Worm (Caenorhabditis elegans) whole organism, L4/young adult: ENCODE measurements around the gene Y55F3BR.1.

Experiments used
- W03F9.2 ChIP-seq: fragments of 150-350 bp; optimal IDR thresholded peaks from 2 replicates; lab custom pipeline; 2014; ENCODE audit warnings: missing biosample characterization, missing genetic modification characterization
- dao-5 ChIP-seq: sonication (generic microtip); optimal IDR thresholded peaks from 2 replicates; lab custom pipeline; 2016; ENCODE audit warnings: missing genotype, missing genetic modification characterization, moderate library complexity, missing compliant biosample characterization
- him-1 ChIP-seq: sonication (generic microtip); optimal IDR thresholded peaks from 2 replicates; lab custom pipeline; 2016; ENCODE audit warnings: missing genotype, missing genetic modification reagents, missing genetic modification characterization, missing compliant biosample characterization

Gene Y55F3BR.1

ce11 chrIV:874677-875076 lies at the start of gene Y55F3BR.1:
Gene Y55F3BR.1 (plus strand): TSS chrIV:874791.
- TF ChIP-seq him-1 (no peak), dao-5 (tag; lab: Kevin White, UChicago) (no peak), W03F9.2 (tag; lab: Kevin White, UChicago) (no peak)

DNA sequence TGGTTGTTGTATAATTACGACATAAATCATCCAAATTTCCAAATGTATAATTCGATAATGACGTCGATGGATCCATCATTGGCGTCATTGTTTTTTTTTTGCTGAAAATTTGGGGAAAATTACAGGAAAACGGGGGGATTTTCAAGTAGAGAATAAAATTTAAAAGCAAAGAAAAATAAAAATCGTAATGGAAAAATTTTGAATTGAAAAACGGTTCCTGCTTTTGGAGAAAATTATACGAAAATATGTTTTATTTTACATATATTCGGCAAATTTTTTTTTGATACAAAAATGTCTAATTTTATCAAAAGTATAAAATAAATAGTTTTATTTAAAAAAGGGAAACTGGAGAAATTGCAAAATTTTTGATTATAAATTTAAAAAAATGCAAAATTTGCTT lies 49.7 kb upstream of the Y55F3BR.1 start, which contains the start of gene zipt-15:
Gene zipt-15 (minus strand): TSS at position 101 of the 400 bp plus-strand sequence.
- no peak for TF ChIP-seq W03F9.2 (tag; lab: Kevin White, UChicago)
- no peak for TF ChIP-seq him-1
- TF ChIP-seq dao-5 (tag; lab: Kevin White, UChicago), result no peak

ce11 chrIV:826145-826544 lies 48.4 kb upstream of the Y55F3BR.1 start:
- TF ChIP-seq dao-5 (tag; lab: Kevin White, UChicago) (no peak), W03F9.2 (tag; lab: Kevin White, UChicago) (no peak), him-1 (no peak)

DNA sequence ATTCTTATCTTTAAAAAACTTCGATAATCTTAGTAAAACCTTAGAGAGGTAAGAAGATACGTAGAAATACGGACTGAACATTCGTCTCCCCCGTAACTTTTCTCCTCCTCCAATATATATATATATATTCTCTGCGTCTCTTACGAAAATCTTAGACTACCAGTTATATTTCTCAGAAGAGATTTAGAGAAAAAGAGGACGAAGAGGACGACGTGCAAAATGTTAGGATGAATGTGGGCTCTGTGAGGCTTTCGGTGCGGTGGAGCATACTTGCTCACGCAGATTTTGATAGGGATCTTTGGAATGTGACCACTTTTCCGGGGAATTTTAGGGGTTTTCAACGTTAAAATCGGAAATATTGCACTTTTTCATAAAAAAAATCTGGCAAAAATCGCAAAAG lies 46.2 kb upstream of the Y55F3BR.1 start:
- TF ChIP-seq him-1 (no peak), dao-5 (tag; lab: Kevin White, UChicago) (no peak), W03F9.2 (tag; lab: Kevin White, UChicago) (no peak)

- no peak for TF ChIP-seq him-1
- no peak for TF ChIP-seq dao-5 (tag; lab: Kevin White, UChicago)
- TF ChIP-seq W03F9.2 (tag; lab: Kevin White, UChicago), result no peak
These were observed 45.5 kb upstream of the Y55F3BR.1 start for ce11 chrIV:829107-829506.

- TF ChIP-seq W03F9.2 (tag; lab: Kevin White, UChicago) (no peak), him-1 (no peak), dao-5 (tag; lab: Kevin White, UChicago) (no peak)
These were observed 44.9 kb upstream of the Y55F3BR.1 start for ce11 chrIV:829691-830090.

- no peak for TF ChIP-seq him-1
- no peak for TF ChIP-seq W03F9.2 (tag; lab: Kevin White, UChicago)
- no peak for TF ChIP-seq dao-5 (tag; lab: Kevin White, UChicago)
These were observed 44.2 kb upstream of the Y55F3BR.1 start for ce11 chrIV:830262-830960.

- TF ChIP-seq W03F9.2 (tag; lab: Kevin White, UChicago), result no peak
- no peak for TF ChIP-seq dao-5 (tag; lab: Kevin White, UChicago)
- no peak for TF ChIP-seq him-1
These were observed 42.6 kb upstream of the Y55F3BR.1 start, which contains the start of the genes madf-1 and Y55F3BR.10 for ce11 chrIV:831796-832486. Gene madf-1 (minus strand): TSS chrIV:831896. Gene Y55F3BR.10 (plus strand): TSS chrIV:832436.

ce11 chrIV:833517-833916 lies 41.1 kb upstream of the Y55F3BR.1 start:
- TF ChIP-seq W03F9.2 (tag; lab: Kevin White, UChicago), result no peak
- TF ChIP-seq him-1, result no peak
- TF ChIP-seq dao-5 (tag; lab: Kevin White, UChicago), result no peak

DNA sequence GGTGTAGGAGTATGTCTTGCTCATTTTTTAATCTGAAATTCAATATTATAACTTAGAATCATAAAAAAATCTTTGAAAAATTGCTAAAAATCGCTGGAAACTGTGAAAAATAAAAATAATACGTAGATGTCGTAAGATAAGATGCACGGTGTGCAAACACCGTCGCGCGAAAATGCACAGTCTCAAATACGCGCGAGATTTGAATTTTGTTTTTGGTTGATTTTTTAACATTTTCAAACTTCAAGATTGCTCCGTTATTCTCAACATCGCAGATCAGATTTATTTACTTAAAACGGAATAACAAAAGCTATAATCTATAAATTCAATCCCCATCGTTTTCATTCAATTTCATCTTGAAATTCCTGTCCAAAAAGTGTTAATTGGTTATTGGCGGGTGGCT lies 32.5 kb upstream of the Y55F3BR.1 start, which contains the start of gene Y55F3BR.6:
Gene Y55F3BR.6 (minus strand): TSS at position 32 of the 400 bp plus-strand sequence.
- TF ChIP-seq W03F9.2 (tag; lab: Kevin White, UChicago) (no peak), dao-5 (tag; lab: Kevin White, UChicago) (no peak), him-1 (no peak)

ce11 chrIV:842630-843029 lies 32.0 kb upstream of the Y55F3BR.1 start:
- TF ChIP-seq dao-5 (tag; lab: Kevin White, UChicago), result peak; percentile 57
- TF ChIP-seq him-1, result no peak
- TF ChIP-seq W03F9.2 (tag; lab: Kevin White, UChicago), result no peak

ce11 chrIV:845198-845597 lies 29.4 kb upstream of the Y55F3BR.1 start, which contains the start of gene lgc-33:
Gene lgc-33 (plus strand): TSS chrIV:845498.
- TF ChIP-seq him-1, result no peak
- TF ChIP-seq W03F9.2 (tag; lab: Kevin White, UChicago), result no peak
- no peak for TF ChIP-seq dao-5 (tag; lab: Kevin White, UChicago)

DNA sequence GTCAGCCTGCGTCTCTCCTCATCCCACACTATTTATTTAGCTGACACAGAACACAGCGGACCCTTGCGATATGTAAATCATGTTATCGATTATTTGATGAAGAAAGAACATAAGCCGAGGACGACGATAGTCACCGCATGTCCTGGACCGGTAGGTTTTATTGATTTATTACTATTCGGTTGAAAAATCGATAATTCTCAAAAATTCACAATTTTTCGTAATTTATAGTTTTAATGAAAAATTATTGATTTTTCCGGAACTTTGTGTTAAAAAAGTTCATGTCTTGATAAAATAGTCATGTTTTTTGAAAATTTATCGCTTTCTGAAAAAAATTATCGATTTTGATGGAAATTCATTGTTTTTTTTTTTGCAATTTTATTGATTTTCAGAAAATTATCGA lies 26.4 kb upstream of the Y55F3BR.1 start:
- TF ChIP-seq him-1, result no peak
- no peak for TF ChIP-seq dao-5 (tag; lab: Kevin White, UChicago)
- TF ChIP-seq W03F9.2 (tag; lab: Kevin White, UChicago), result no peak
